Fruit fly (Drosophila melanogaster) whole organism, pupa: ENCODE results near the gene meso18E.

Experiments
- CG10348 ChIP-seq: fragments of 200-800 bp; sonication (Bioruptor generic); IDR thresholded peaks from 2 replicates; pipeline ENCODE4 v1.3.6; 2022; ENCODE audit warnings: missing biosample characterization, missing genetic modification characterization
- CG12605 ChIP-seq: fragments of 200-800 bp; sonication (Bioruptor generic); IDR thresholded peaks from 2 replicates; pipeline ENCODE4 v1.3.6; 2022; ENCODE audit warnings: missing biosample characterization, missing genetic modification characterization
- CG13204 ChIP-seq: fragments of 200-800 bp; sonication (Bioruptor generic); optimal IDR thresholded peaks from 2 replicates; lab custom pipeline; 2018; ENCODE audit warnings: missing biosample characterization, mild to moderate bottlenecking, missing genetic modification characterization, moderate library complexity
- CG14655 ChIP-seq: fragments of 200-800 bp; sonication (Bioruptor generic); optimal IDR thresholded peaks from 3 replicates; lab custom pipeline; 2017; ENCODE audit warnings: mild to moderate bottlenecking, missing biosample characterization, missing genetic modification reagents, missing genetic modification characterization
- CG15710 ChIP-seq: fragments of 200-800 bp; sonication (Bioruptor generic); optimal IDR thresholded peaks from 2 replicates; lab custom pipeline; 2018; ENCODE audit warnings: missing biosample characterization, mild to moderate bottlenecking, missing genetic modification characterization, moderate library complexity
- CG17806 ChIP-seq: fragments of 200-800 bp; sonication (Bioruptor generic); optimal IDR thresholded peaks from 2 replicates; lab custom pipeline; 2018; ENCODE audit warnings: missing biosample characterization, mild to moderate bottlenecking, missing genetic modification characterization, moderate library complexity
- CG32121 ChIP-seq: fragments of 200-800 bp; sonication (Bioruptor generic); IDR thresholded peaks from 2 replicates; pipeline ENCODE4 v1.3.6; 2022; ENCODE audit warnings: missing biosample characterization, missing genetic modification characterization
- CG34367 ChIP-seq: fragments of 200-800 bp; sonication (Bioruptor generic); optimal IDR thresholded peaks from 2 replicates; lab custom pipeline; 2018; ENCODE audit warnings: missing biosample characterization, mild to moderate bottlenecking, missing genetic modification characterization
- CG4496 ChIP-seq: fragments of 200-800 bp; sonication (Bioruptor generic); IDR thresholded peaks from 3 replicates; pipeline ENCODE4 v1.3.6; 2022; ENCODE audit warnings: missing biosample characterization, missing genetic modification characterization
- CG8159 ChIP-seq: fragments of 200-800 bp; sonication (Bioruptor generic); optimal IDR thresholded peaks from 3 replicates; lab custom pipeline; 2018; ENCODE audit warnings: missing biosample characterization, mild to moderate bottlenecking, missing genetic modification characterization, moderate library complexity
- CG8301 ChIP-seq: fragments of 200-800 bp; sonication (Bioruptor generic); optimal IDR thresholded peaks from 2 replicates; lab custom pipeline; 2018; ENCODE audit warnings: missing biosample characterization, mild to moderate bottlenecking, missing genetic modification characterization
- CG9948 ChIP-seq: fragments of 200-800 bp; sonication (Bioruptor generic); optimal IDR thresholded peaks from 2 replicates; lab custom pipeline; 2018; ENCODE audit warnings: missing biosample characterization, mild to moderate bottlenecking, missing genetic modification characterization, moderate library complexity
- D1 ChIP-seq: fragments of 200-800 bp; sonication (Bioruptor generic); optimal IDR thresholded peaks from 2 replicates; lab custom pipeline; 2018; ENCODE audit warnings: missing biosample characterization, mild to moderate bottlenecking, missing genetic modification characterization, moderate library complexity
- EcR ChIP-seq: fragments of 200-800 bp; sonication (Bioruptor generic); optimal IDR thresholded peaks from 3 replicates; lab custom pipeline; 2019; ENCODE audit warnings: missing biosample characterization, missing genetic modification characterization, mild to moderate bottlenecking, moderate library complexity, missing genetic modification reagents
- Ets98B ChIP-seq: fragments of 200-800 bp; sonication (Bioruptor generic); IDR thresholded peaks from 2 replicates; pipeline ENCODE4 v1.3.6; 2022; ENCODE audit warnings: missing biosample characterization, missing genetic modification characterization
- Pif1A ChIP-seq: fragments of 200-800 bp; sonication (Bioruptor generic); optimal IDR thresholded peaks from 3 replicates; lab custom pipeline; 2016; ENCODE audit warnings: missing biosample characterization, missing genetic modification characterization
- Pif1B ChIP-seq: fragments of 200-800 bp; sonication (Bioruptor generic); optimal IDR thresholded peaks from 3 replicates; lab custom pipeline; 2016; ENCODE audit warnings: missing biosample characterization, missing genetic modification characterization
- Snoo ChIP-seq: fragments of 200-800 bp; sonication (Bioruptor generic); optimal IDR thresholded peaks from 3 replicates; lab custom pipeline; 2017; ENCODE audit warnings: missing biosample characterization, mild to moderate bottlenecking, missing genetic modification characterization, inconsistent platforms
- fd96Ca ChIP-seq: fragments of 200-800 bp; sonication (Bioruptor generic); IDR thresholded peaks from 3 replicates; pipeline ENCODE4 v1.3.6; 2022; ENCODE audit warnings: missing biosample characterization, missing genetic modification characterization
- gl ChIP-seq: fragments of 200-800 bp; sonication (Bioruptor generic); optimal IDR thresholded peaks from 2 replicates; lab custom pipeline; 2018; ENCODE audit warnings: missing biosample characterization, mild to moderate bottlenecking, missing genetic modification characterization
- rn ChIP-seq: fragments of 200-800 bp; sonication (Bioruptor generic); IDR thresholded peaks from 2 replicates; pipeline ENCODE4 v1.3.6; 2022; ENCODE audit warnings: missing biosample characterization, missing genetic modification characterization

meso18E gene

DNA sequence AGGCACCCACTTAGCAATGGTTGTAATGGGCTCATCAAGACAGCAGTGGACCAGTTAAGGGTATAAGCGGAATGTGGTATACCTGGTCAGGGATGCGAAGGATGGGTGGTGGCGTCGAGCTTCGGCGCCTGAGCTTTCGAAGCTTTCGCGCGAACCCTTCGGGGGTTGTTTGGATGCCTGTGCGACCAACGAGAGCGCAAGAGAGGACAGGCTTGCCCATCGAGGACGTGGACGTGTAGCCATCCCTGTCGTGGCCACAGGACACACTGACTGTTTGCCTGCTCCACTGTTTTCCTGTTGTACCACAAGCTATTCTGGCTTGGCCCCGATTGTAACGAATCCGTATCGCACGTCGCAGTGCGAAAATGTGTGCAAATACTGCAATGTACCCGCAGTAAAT, 22.4 kb upstream of the meso18E start, which contains the start of gene CG14234:
Gene CG14234 (plus strand): TSS at position 301 of the 400 bp plus-strand sequence.
- TF ChIP-seq Snoo (tag; lab: Kevin White, UChicago) (no peak), CG10348 (GFP tag; lab: Robert Waterston, UW) (no peak), gl (no peak), Pif1A (no peak), CG32121 (GFP tag; lab: Robert Waterston, UW) (no peak), CG8159 (tag; lab: Kevin White, UChicago) (no peak), CG17806 (no peak), CG9948 (tag; lab: Kevin White, UChicago) (no peak), CG8301 (tag; lab: Kevin White, UChicago) (no peak)

DNA sequence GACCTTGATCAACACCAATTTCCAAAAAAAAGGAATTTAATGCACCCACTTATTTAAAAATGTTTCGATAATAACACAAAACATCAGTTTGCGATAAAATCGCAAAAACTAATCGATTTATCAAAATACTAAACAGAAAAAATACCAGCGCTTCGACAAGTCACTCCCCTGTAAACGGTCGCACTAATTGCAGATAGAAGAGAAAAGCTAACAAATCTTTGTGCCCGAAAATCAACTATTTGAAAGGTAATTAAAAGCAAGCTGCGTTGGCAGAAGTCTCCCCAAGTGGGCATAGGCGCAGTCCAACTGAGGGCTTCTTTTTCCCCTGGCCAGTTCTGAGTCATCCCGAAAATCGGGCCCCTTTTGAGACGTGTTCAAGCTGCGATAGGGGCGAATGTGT, 18.0 kb upstream of the meso18E start, which contains the start of gene AP-1-2beta:
Gene AP-1-2beta (plus strand): TSS at position 161 of the 400 bp plus-strand sequence.
- TF ChIP-seq Snoo (tag; lab: Kevin White, UChicago) = no peak

DNA sequence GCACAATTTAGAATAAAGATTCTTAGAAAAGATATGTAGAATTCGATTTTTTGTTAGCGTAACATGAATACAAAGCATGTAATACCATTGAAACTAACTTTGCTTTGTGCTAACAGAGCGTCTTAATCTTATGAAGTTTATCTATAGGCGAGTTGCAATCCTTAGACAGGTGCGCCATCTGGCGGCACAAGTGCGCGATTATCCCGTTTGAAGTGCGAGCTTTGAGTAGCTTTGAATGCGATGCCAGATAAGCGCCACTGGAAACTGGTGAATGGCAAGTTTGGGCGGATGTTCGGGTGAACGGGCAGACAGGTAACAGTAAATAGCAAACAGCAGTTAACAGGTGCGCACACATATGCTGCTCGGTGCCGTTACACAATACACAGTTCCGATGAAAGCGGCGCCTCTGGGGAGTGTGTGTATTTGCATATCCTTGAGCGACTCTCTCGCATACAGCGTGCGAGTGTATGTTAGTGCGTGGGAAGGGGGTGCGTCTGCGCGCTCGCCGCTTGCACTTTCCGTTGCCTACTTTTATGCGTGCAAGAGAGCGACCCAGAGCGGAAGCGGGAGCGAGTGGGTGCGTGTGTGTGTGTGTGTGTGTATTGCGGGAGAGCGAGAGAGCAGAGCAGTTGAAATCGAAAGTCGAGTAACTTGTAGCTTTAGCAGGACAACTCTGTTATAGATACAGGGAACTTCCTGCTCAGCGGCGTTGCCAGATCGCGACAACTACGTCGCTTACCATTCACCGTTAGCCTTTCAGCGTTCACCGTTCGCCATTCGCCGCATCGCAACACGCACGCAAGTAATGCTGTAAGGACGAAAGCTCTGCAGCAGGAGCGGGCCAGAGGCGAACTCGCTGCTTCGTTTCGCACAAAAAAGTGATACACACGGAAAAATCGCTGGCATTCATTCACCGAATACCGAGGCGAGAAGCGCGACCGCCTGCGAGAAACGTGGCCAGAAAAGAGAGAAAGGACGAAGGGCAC, 5.4 kb upstream of the meso18E start, which contains the start of gene CG12531:
Gene CG12531 (plus strand): TSS at position 936 of the 986 bp plus-strand sequence.
- TF ChIP-seq CG12605 (GFP tag; lab: Robert Waterston, UW) (0 out of 2 replicates have a peak, but pooled peaks have one; percentile 27), CG8301 (tag; lab: Kevin White, UChicago) (no peak)

DNA sequence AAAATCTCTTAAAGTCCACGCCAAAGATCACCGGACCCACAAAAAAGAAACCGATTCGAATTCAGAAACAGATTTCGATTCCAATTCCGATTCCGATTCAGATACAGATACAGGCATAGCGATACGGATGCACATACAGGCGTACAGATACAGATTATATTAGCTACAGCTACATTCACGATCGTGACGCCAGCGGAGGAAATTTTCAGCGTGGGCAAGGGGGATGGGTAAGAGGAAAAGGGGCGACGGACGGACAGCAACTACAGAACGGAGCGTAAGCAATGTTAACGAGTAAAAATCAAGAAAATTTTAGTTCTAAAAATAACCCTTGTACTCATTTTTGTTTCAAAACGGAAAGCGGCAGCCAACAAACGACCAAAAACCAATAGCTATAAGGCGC, 4.2 kb upstream of the meso18E start:
- no peak for TF ChIP-seq CG32121 (GFP tag; lab: Robert Waterston, UW)
- TF ChIP-seq CG12605 (GFP tag; lab: Robert Waterston, UW) = no peak
- no peak for TF ChIP-seq Snoo (tag; lab: Kevin White, UChicago)
- no peak for TF ChIP-seq Pif1A
- TF ChIP-seq CG4496 (GFP tag; lab: Robert Waterston, UW) = no peak
- no peak for TF ChIP-seq CG8159 (tag; lab: Kevin White, UChicago)
- TF ChIP-seq CG15710 = no peak
- TF ChIP-seq D1 (tag; lab: Kevin White, UChicago) = no peak
- TF ChIP-seq CG13204 (GFP tag; lab: Kevin White, UChicago) = no peak
- TF ChIP-seq CG8301 (tag; lab: Kevin White, UChicago) = no peak
- TF ChIP-seq EcR = no peak
- TF ChIP-seq, all 21 proteins: peak for 0

DNA sequence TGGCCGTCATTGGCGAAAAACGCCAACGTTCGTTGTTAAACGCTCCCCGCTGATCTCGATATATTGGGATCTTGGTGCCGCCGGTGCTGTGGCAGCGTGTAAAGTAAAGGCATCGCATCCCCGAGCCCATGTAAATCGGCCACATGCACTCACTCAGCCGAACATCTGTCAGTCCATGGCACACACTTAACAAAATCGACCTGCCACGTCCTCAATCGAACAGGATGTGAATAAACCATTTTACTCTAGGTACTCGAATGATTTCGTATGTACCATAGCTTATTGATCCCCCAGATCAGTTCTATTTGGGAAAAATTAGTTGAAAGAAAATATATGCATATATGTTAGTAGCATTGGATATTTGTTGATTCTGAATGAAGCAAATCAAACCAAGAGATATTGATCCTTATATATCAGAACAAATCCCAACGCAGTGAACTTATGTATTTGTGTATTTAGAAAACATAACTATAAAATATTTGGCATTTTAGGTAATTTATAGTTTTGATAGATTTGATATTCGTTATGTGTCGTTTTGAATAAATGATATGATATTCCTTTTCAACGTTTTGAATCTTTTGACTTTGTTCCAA, 3.6 kb upstream of the meso18E start:
- no peak for TF ChIP-seq CG17806
- TF ChIP-seq CG32121 (GFP tag; lab: Robert Waterston, UW) = no peak
- TF ChIP-seq CG12605 (GFP tag; lab: Robert Waterston, UW) = no peak
- TF ChIP-seq CG4496 (GFP tag; lab: Robert Waterston, UW) = no peak
- no peak for TF ChIP-seq CG34367 (tag; lab: Kevin White, UChicago)
- TF ChIP-seq Pif1A = no peak
- TF ChIP-seq rn (GFP tag; lab: Robert Waterston, UW) = no peak
- no peak for TF ChIP-seq CG8159 (tag; lab: Kevin White, UChicago)
- TF ChIP-seq Pif1B (GFP tag; lab: Kevin White, UChicago) = no peak
- TF ChIP-seq Ets98B = no peak
- no peak for TF ChIP-seq D1 (tag; lab: Kevin White, UChicago)
- TF ChIP-seq CG8301 (tag; lab: Kevin White, UChicago) = no peak
- no peak for TF ChIP-seq CG9948 (tag; lab: Kevin White, UChicago)
- TF ChIP-seq fd96Ca (GFP tag; lab: Robert Waterston, UW) = no peak
- no peak for TF ChIP-seq CG14655
- TF ChIP-seq, all 21 proteins: peak for 0

DNA sequence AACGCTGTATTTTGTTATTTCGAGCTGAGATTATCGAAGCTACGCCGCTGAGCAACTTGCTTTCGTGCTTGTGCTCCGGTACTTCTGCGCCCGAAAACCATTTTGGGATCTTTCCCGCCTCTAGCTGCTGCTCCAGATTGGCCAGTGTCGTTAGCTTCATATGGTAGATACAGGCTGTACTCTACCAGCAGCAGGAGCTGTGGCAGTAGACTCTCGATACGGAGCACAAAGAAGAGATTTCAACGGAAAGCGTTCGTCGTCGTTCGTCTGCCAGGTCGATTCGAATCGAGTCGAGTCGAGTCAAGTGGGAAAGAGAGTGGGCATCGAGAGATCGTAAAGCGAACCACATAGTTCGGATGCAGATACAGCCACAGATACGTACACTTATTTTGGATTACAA, 2.0 kb upstream of the meso18E start:
- TF ChIP-seq CG34367 (tag; lab: Kevin White, UChicago) (no peak), D1 (tag; lab: Kevin White, UChicago) (no peak), CG10348 (GFP tag; lab: Robert Waterston, UW) (no peak), fd96Ca (GFP tag; lab: Robert Waterston, UW) (no peak), rn (GFP tag; lab: Robert Waterston, UW) (no peak), EcR (no peak), Pif1B (GFP tag; lab: Kevin White, UChicago) (no peak), gl (no peak), Ets98B (no peak), CG17806 (no peak), CG13204 (GFP tag; lab: Kevin White, UChicago) (no peak), CG12605 (GFP tag; lab: Robert Waterston, UW) (no peak), CG8159 (tag; lab: Kevin White, UChicago) (no peak), CG9948 (tag; lab: Kevin White, UChicago) (no peak), CG4496 (GFP tag; lab: Robert Waterston, UW) (no peak), CG15710 (no peak), CG8301 (tag; lab: Kevin White, UChicago) (no peak), CG14655 (no peak), Snoo (tag; lab: Kevin White, UChicago) (no peak)
